Comparison of ENCODE assay signal across 2 fruit fly cellular contexts in genomic region chr2L:13142803-13143202, dm6.
A peak's percentile ranks its signal among the peaks of the same experiment; 100 is the strongest.
TF ChIP-seq lines count a peak whose summit lies in the region.

CG9928 (minus strand) TSS chr2L:13142903.

- no peak for TF ChIP-seq CTCF in whole organism, embryonic (GFP tag; optimal IDR thresholded peaks at IDR 0.05; lab: Kevin White, UChicago)

TF ChIP-seq in whole organism, embryonic, 481 proteins besides CTCF, POLR2A, EP300 and RAD21:
- no peak for TF ChIP-seq CG12071 (GFP tag; optimal IDR thresholded peaks at IDR 0.05; lab: Kevin White, UChicago)
- no peak for TF ChIP-seq Rx (GFP tag; IDR thresholded peaks at IDR 0.05; lab: Robert Waterston, UW)
- peak; percentile 16 for TF ChIP-seq Ets65A (GFP tag; lab: Kevin White, UChicago)

TF ChIP-seq in whole organism, prepupa, 60 proteins besides CTCF, POLR2A, EP300 and RAD21:
- TF ChIP-seq svp (GFP tag; lab: Kevin White, UChicago) (peak; percentile 81), CG6808 (GFP tag; optimal IDR thresholded peaks at IDR 0.05; lab: Kevin White, UChicago) (no peak)
